Fruit fly (Drosophila melanogaster) whole organism, embryonic: ENCODE results near the gene CG4645.

Experiments used
- Antp ChIP-seq: fragments of 200-800 bp; sonication (Bioruptor generic); optimal IDR thresholded peaks from 3 replicates; lab custom pipeline; 2016; ENCODE audit warnings: missing biosample characterization, missing genetic modification characterization
- CG13287 ChIP-seq: fragments of 200-800 bp; sonication (Bioruptor generic); IDR thresholded peaks from 2 replicates; pipeline ENCODE4 v1.3.6; 2022; ENCODE audit warnings: missing biosample characterization, missing genetic modification characterization; ENCODE audit not compliant: partially characterized antibody
- CG17359 ChIP-seq: fragments of 200-800 bp; sonication (Bioruptor generic); optimal IDR thresholded peaks from 3 replicates; lab custom pipeline; 2018; ENCODE audit warnings: missing biosample characterization, mild to moderate bottlenecking, missing genetic modification characterization, moderate library complexity
- CG2129 ChIP-seq: fragments of 200-800 bp; sonication (Bioruptor generic); IDR thresholded peaks from 2 replicates; pipeline ENCODE4 v1.3.6; 2022; ENCODE audit warnings: missing biosample characterization, missing genetic modification characterization; ENCODE audit not compliant: partially characterized antibody
- CG2678 ChIP-seq: fragments of 200-800 bp; sonication (Bioruptor generic); optimal IDR thresholded peaks from 3 replicates; lab custom pipeline; 2019; ENCODE audit warnings: missing biosample characterization, mild to moderate bottlenecking, missing genetic modification characterization, moderate library complexity
- CG30431 ChIP-seq: fragments of 200-800 bp; sonication (Bioruptor generic); optimal IDR thresholded peaks from 2 replicates; lab custom pipeline; 2017; ENCODE audit warnings: missing biosample characterization, missing genetic modification characterization
- CG33213 ChIP-seq: fragments of 200-800 bp; sonication (Bioruptor generic); optimal IDR thresholded peaks from 3 replicates; lab custom pipeline; 2016; ENCODE audit warnings: missing biosample characterization, missing genetic modification characterization
- CG34224 ChIP-seq: fragments of 200-800 bp; sonication (Bioruptor generic); IDR thresholded peaks from 3 replicates; pipeline ENCODE4 v1.3.6; 2022; ENCODE audit warnings: missing biosample characterization, missing genetic modification characterization; ENCODE audit not compliant: partially characterized antibody
- CG34422 ChIP-seq: fragments of 200-800 bp; sonication (Bioruptor generic); IDR thresholded peaks from 3 replicates; pipeline ENCODE4 v1.3.6; 2022; ENCODE audit warnings: missing biosample characterization, missing genetic modification characterization
- CG3726 ChIP-seq: fragments of 200-800 bp; sonication (Bioruptor generic); IDR thresholded peaks from 3 replicates; pipeline ENCODE4, ENCODE4 v1.3.6; 2022; ENCODE audit warnings: missing biosample characterization, missing genetic modification characterization
- CG4617 ChIP-seq: fragments of 200-800 bp; sonication (Bioruptor generic); optimal IDR thresholded peaks from 3 replicates; lab custom pipeline; 2016; ENCODE audit warnings: missing biosample characterization, missing genetic modification characterization, borderline replicate concordance
- CG4707 ChIP-seq: fragments of 200-800 bp; sonication (Bioruptor generic); optimal IDR thresholded peaks from 2 replicates; lab custom pipeline; 2018; ENCODE audit warnings: missing biosample characterization, mild to moderate bottlenecking, missing genetic modification characterization, moderate library complexity
- CG4854 ChIP-seq: fragments of 200-800 bp; sonication (Bioruptor generic); optimal IDR thresholded peaks from 2 replicates; lab custom pipeline; 2016; ENCODE audit warnings: missing biosample characterization, missing genetic modification characterization, inconsistent platforms
- CG7786 ChIP-seq: fragments of 200-800 bp; sonication (Bioruptor generic); optimal IDR thresholded peaks from 2 replicates; lab custom pipeline; 2016; ENCODE audit warnings: missing biosample characterization, missing genetic modification characterization
- CG8944 ChIP-seq: fragments of 200-800 bp; sonication (Bioruptor generic); optimal IDR thresholded peaks from 3 replicates; lab custom pipeline; 2016; ENCODE audit warnings: missing biosample characterization, missing genetic modification characterization
- CG9215 ChIP-seq: fragments of 200-800 bp; sonication (Bioruptor generic); IDR thresholded peaks from 2 replicates; pipeline ENCODE4 v1.3.6; 2022; ENCODE audit warnings: missing biosample characterization, missing genetic modification characterization
- CG9437 ChIP-seq: fragments of 200-800 bp; sonication (Bioruptor generic); optimal IDR thresholded peaks from 2 replicates; lab custom pipeline; 2018; ENCODE audit warnings: missing biosample characterization, mild to moderate bottlenecking, missing genetic modification characterization
- Dref ChIP-seq: fragments of 200-800 bp; sonication (Bioruptor generic); IDR thresholded peaks from 2 replicates; pipeline ENCODE4 v1.3.6; 2022; ENCODE audit warnings: missing biosample characterization, missing genetic modification characterization
- Eip74EF ChIP-seq, 2 experiments: fragments of 200-800 bp in 1 of 2; fragments of >200 bp in 1 of 2; sonication (Bioruptor generic) in 1 of 2; optimal IDR thresholded peaks; 2 replicates each; lab custom pipeline; 2017 to 2019; ENCODE audit warnings: missing biosample characterization in 2 of 2, missing genetic modification characterization in 2 of 2, mild to moderate bottlenecking in 1 of 2, moderate library complexity in 1 of 2
- H15 ChIP-seq: fragments of 200-800 bp; sonication (Bioruptor generic); IDR thresholded peaks from 3 replicates; pipeline ENCODE4 v1.3.6; 2022; ENCODE audit warnings: missing biosample characterization, missing genetic modification characterization
- HHEX ChIP-seq: fragments of 200-800 bp; sonication (Bioruptor generic); optimal IDR thresholded peaks from 3 replicates; lab custom pipeline; 2017; ENCODE audit warnings: missing biosample characterization, mild to moderate bottlenecking, missing genetic modification characterization, missing genetic modification reagents
- Med ChIP-seq: fragments of 200-800 bp; sonication (Bioruptor generic); peaks from one replicate; lab custom pipeline; 2016; ENCODE audit warnings: missing biosample characterization, missing genetic modification characterization, mild to moderate bottlenecking, inconsistent platforms, moderate library complexity
- NK7.1 ChIP-seq: fragments of 200-800 bp; sonication (Bioruptor generic); optimal IDR thresholded peaks from 3 replicates; lab custom pipeline; 2016; ENCODE audit warnings: missing biosample characterization, missing genetic modification characterization
- PHDP ChIP-seq: fragments of 200-800 bp; sonication (Bioruptor generic); optimal IDR thresholded peaks from 3 replicates; lab custom pipeline; 2018; ENCODE audit warnings: missing biosample characterization, mild to moderate bottlenecking, missing genetic modification characterization, moderate library complexity
- Poxn ChIP-seq: fragments of 200-800 bp; sonication (Bioruptor generic); IDR thresholded peaks from 2 replicates; pipeline ENCODE4 v1.3.6; 2022; ENCODE audit warnings: missing biosample characterization, missing genetic modification characterization
- Stat92E ChIP-seq, 3 experiments: fragments of >200 bp in 2 of 3; fragments of 200-800 bp in 1 of 3; sonication (Bioruptor generic) in 1 of 3; optimal IDR thresholded peaks; 2 replicates each; lab custom pipeline; 2017 to 2019; ENCODE audit warnings: missing biosample characterization in 3 of 3, missing genetic modification characterization in 3 of 3, mild to moderate bottlenecking in 1 of 3, moderate library complexity in 1 of 3
- Tbp ChIP-seq: fragments of >200 bp; optimal IDR thresholded peaks from 2 replicates; lab custom pipeline; 2018; ENCODE audit warnings: missing biosample characterization, missing genetic modification characterization
- amos ChIP-seq: fragments of 200-800 bp; sonication (Bioruptor generic); IDR thresholded peaks from 2 replicates; pipeline ENCODE4 v1.3.6; 2022; ENCODE audit warnings: missing biosample characterization, missing genetic modification characterization; ENCODE audit not compliant: partially characterized antibody
- ase ChIP-seq: fragments of 200-800 bp; sonication (Bioruptor generic); IDR thresholded peaks from 3 replicates; pipeline ENCODE4 v1.3.6; 2022; ENCODE audit warnings: missing biosample characterization, missing genetic modification characterization
- bigmax ChIP-seq: fragments of 200-800 bp; sonication (Bioruptor generic); optimal IDR thresholded peaks from 2 replicates; lab custom pipeline; 2018; ENCODE audit warnings: missing biosample characterization, mild to moderate bottlenecking, missing genetic modification characterization
- cato ChIP-seq: fragments of 200-800 bp; sonication (Bioruptor generic); optimal IDR thresholded peaks from 2 replicates; lab custom pipeline; 2016; ENCODE audit warnings: missing biosample characterization, missing genetic modification characterization, borderline replicate concordance
- crol ChIP-seq: fragments of 200-800 bp; sonication (Bioruptor generic); IDR thresholded peaks from 2 replicates; pipeline ENCODE4 v1.3.6; 2022; ENCODE audit warnings: missing biosample characterization, missing genetic modification characterization
- crp ChIP-seq, 2 experiments: fragments of 200-800 bp; sonication (Bioruptor generic); optimal IDR thresholded peaks; 2 replicates in 1 of 2; 3 replicates in 1 of 2; lab custom pipeline; 2017; ENCODE audit warnings: missing biosample characterization in 2 of 2, missing genetic modification characterization in 2 of 2, mild to moderate bottlenecking in 1 of 2, moderate library complexity in 1 of 2
- danr ChIP-seq: fragments of 200-800 bp; sonication (Bioruptor generic); IDR thresholded peaks from 2 replicates; pipeline ENCODE4 v1.3.6; 2022; ENCODE audit warnings: missing biosample characterization, missing genetic modification characterization
- dimm ChIP-seq: fragments of 200-800 bp; sonication (Bioruptor generic); IDR thresholded peaks from 2 replicates; pipeline ENCODE4 v1.3.6; 2022; ENCODE audit warnings: missing biosample characterization, missing genetic modification characterization
- dysf ChIP-seq: fragments of 200-800 bp; sonication (Bioruptor generic); IDR thresholded peaks from 3 replicates; pipeline ENCODE4 v1.3.6; 2022; ENCODE audit warnings: missing biosample characterization, missing genetic modification characterization
- emc ChIP-seq: fragments of 200-800 bp; sonication (Bioruptor generic); optimal IDR thresholded peaks from 2 replicates; lab custom pipeline; 2016; ENCODE audit warnings: missing biosample characterization, missing genetic modification characterization
- fu2 ChIP-seq: fragments of 200-800 bp; sonication (Bioruptor generic); optimal IDR thresholded peaks from 2 replicates; lab custom pipeline; 2016; ENCODE audit warnings: missing biosample characterization, missing genetic modification characterization
- gt ChIP-seq: fragments of 200-800 bp; sonication (Bioruptor generic); IDR thresholded peaks from 2 replicates; pipeline ENCODE4 v1.3.6; 2022; ENCODE audit warnings: missing biosample characterization, missing genetic modification characterization
- h ChIP-seq: fragments of >200 bp; optimal IDR thresholded peaks from 2 replicates; lab custom pipeline; 2017
- jumu ChIP-seq: fragments of 200-800 bp; sonication (Bioruptor generic); optimal IDR thresholded peaks from 3 replicates; lab custom pipeline; 2016; ENCODE audit warnings: missing biosample characterization, missing genetic modification characterization
- peb ChIP-seq: fragments of 200-800 bp; sonication (Bioruptor generic); IDR thresholded peaks from 2 replicates; pipeline ENCODE4 v1.3.6; 2022; ENCODE audit warnings: missing biosample characterization, missing genetic modification characterization
- pfk ChIP-seq: fragments of 200-800 bp; sonication (Bioruptor generic); optimal IDR thresholded peaks from 2 replicates; lab custom pipeline; 2018; ENCODE audit warnings: missing biosample characterization, mild to moderate bottlenecking, missing genetic modification characterization, moderate library complexity
- sc ChIP-seq, 3 experiments: fragments of >200 bp in 2 of 3; fragments of 200-800 bp in 1 of 3; sonication (Bioruptor generic) in 1 of 3; optimal IDR thresholded peaks; 2 replicates in 2 of 3; 3 replicates in 1 of 3; lab custom pipeline; 2017; ENCODE audit warnings: mild to moderate bottlenecking in 1 of 3, missing biosample characterization in 1 of 3, missing genetic modification characterization in 1 of 3, missing genetic modification reagents in 1 of 3
- scrt ChIP-seq: fragments of 200-800 bp; sonication (Bioruptor generic); optimal IDR thresholded peaks from 2 replicates; lab custom pipeline; 2018; ENCODE audit warnings: missing biosample characterization, mild to moderate bottlenecking, missing genetic modification characterization, moderate library complexity
- sens ChIP-seq: fragments of 200-800 bp; sonication (Bioruptor generic); peaks from one replicate; lab custom pipeline; 2016; ENCODE audit warnings: missing biosample characterization, missing genetic modification characterization
- stwl ChIP-seq: fragments of 200-800 bp; sonication (Bioruptor generic); optimal IDR thresholded peaks from 3 replicates; lab custom pipeline; 2018; ENCODE audit warnings: missing biosample characterization, mild to moderate bottlenecking, missing genetic modification characterization, moderate library complexity
- tap ChIP-seq: fragments of 200-800 bp; optimal IDR thresholded peaks from 3 replicates; lab custom pipeline; 2019; ENCODE audit warnings: missing biosample characterization, mild to moderate bottlenecking, missing genetic modification characterization, moderate library complexity
- wdn ChIP-seq: fragments of 200-800 bp; sonication (Bioruptor generic); IDR thresholded peaks from 2 replicates; pipeline ENCODE4 v1.3.6; 2022; ENCODE audit warnings: missing biosample characterization, missing genetic modification characterization
- wor ChIP-seq: fragments of 200-800 bp; sonication (Bioruptor generic); IDR thresholded peaks from 2 replicates; pipeline ENCODE4 v1.3.6; 2022; ENCODE audit warnings: missing biosample characterization, missing genetic modification characterization
- zf30C ChIP-seq: fragments of 200-800 bp; sonication (Bioruptor generic); optimal IDR thresholded peaks from 3 replicates; lab custom pipeline; 2018; ENCODE audit warnings: missing biosample characterization, mild to moderate bottlenecking, missing genetic modification characterization

Gene CG4645

DNA sequence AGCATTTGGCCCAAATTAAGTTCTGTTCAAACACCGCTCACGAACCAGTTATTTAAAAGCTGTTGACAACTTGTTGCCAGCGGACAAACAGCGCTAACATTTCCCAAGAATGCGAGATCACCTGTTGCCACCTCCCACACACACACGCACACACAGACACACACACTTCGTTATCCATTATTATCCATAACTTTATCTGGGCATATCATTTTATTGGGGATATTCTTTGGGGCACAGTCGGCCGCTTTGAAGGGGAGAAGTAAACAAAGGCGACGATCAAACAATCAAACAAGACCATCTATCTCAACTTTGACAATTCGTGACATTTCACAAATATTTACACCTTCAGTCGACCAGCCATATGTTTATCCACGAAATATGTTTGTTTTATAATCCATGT, 20.7 kb upstream of the CG4645 start (continued):
- no peak for TF ChIP-seq Eip74EF (GFP tag; optimal IDR thresholded peaks at IDR 0.05; lab: Kevin White, UChicago)
- no peak for TF ChIP-seq stwl (tag; lab: Kevin White, UChicago)
- no peak for TF ChIP-seq dysf (GFP tag; lab: Robert Waterston, UW)
- no peak for TF ChIP-seq Stat92E (GFP tag; optimal IDR thresholded peaks at IDR 0.05; lab: Kevin White, UChicago)
- TF ChIP-seq gt = no peak
- peak; percentile 7 for TF ChIP-seq CG4854 (GFP tag; lab: Kevin White, UChicago)
- peak; percentile 80 for TF ChIP-seq Med (GFP tag; lab: Kevin White, UChicago)
- TF ChIP-seq CG2678 = peak; percentile 51
- TF ChIP-seq fu2 (GFP tag; lab: Kevin White, UChicago) = no peak
- no peak for TF ChIP-seq CG34224 (GFP tag; lab: Robert Waterston, UW)
- TF ChIP-seq bigmax (GFP tag; lab: Kevin White, UChicago) = no peak
- TF ChIP-seq Poxn (GFP tag; lab: Robert Waterston, UW) = no peak
- TF ChIP-seq jumu (GFP tag; lab: Kevin White, UChicago) = no peak
- TF ChIP-seq scrt (GFP tag; lab: Kevin White, UChicago) = peak; percentile 22
- TF ChIP-seq wor (GFP tag; lab: Robert Waterston, UW) = no peak
- TF ChIP-seq amos (GFP tag; lab: Robert Waterston, UW) = no peak
- TF ChIP-seq sens (GFP tag; lab: Kevin White, UChicago) = peak; percentile 88
- TF ChIP-seq CG33213 (GFP tag; lab: Kevin White, UChicago) = no peak
- no peak for TF ChIP-seq CG9215
- TF ChIP-seq dimm (GFP tag; lab: Robert Waterston, UW) = no peak
- TF ChIP-seq wdn (GFP tag; lab: Robert Waterston, UW) = no peak
- peak; percentile 28 for TF ChIP-seq CG17359 (tag; lab: Kevin White, UChicago)
- no peak for TF ChIP-seq tap (tag; lab: Kevin White, UChicago)
- no peak for TF ChIP-seq emc
- TF ChIP-seq NK7.1 = no peak
- TF ChIP-seq crol (GFP tag; lab: Robert Waterston, UW) = no peak
- TF ChIP-seq CG13287 = no peak
- no peak for TF ChIP-seq H15 (GFP tag; lab: Robert Waterston, UW)
- no peak for TF ChIP-seq Antp (GFP tag; lab: Kevin White, UChicago)
- peak; percentile 25 for TF ChIP-seq HHEX (GFP tag; lab: Kevin White, UChicago)
- no peak for TF ChIP-seq ase
- TF ChIP-seq CG34422 (GFP tag; lab: Robert Waterston, UW) = no peak
- TF ChIP-seq h (lab: Kevin White, UChicago) = no peak
- no peak for TF ChIP-seq sc (optimal IDR thresholded peaks at IDR 0.05; lab: Kevin White, UChicago)
- TF ChIP-seq sc (GFP tag; optimal IDR thresholded peaks at IDR 0.05; lab: Kevin White, UChicago) = no peak
- no peak for TF ChIP-seq CG9437 (GFP tag; lab: Kevin White, UChicago)
- TF ChIP-seq peb (GFP tag; lab: Robert Waterston, UW) = no peak
- TF ChIP-seq CG8944 (GFP tag; lab: Kevin White, UChicago) = no peak
- no peak for TF ChIP-seq Tbp (GFP tag; lab: Kevin White, UChicago)
- TF ChIP-seq CG4707 (GFP tag; lab: Kevin White, UChicago) = no peak
- TF ChIP-seq CG3726 (GFP tag; lab: Robert Waterston, UW) = no peak
- no peak for TF ChIP-seq CG30431 (GFP tag; lab: Kevin White, UChicago)
- TF ChIP-seq CG7786 (GFP tag; lab: Kevin White, UChicago) = peak; percentile 13
- TF ChIP-seq cato (GFP tag; lab: Kevin White, UChicago) = no peak
- TF ChIP-seq Dref (GFP tag; lab: Robert Waterston, UW) = no peak
- TF ChIP-seq pfk = no peak
- no peak for TF ChIP-seq PHDP
- no peak for TF ChIP-seq zf30C (GFP tag; lab: Kevin White, UChicago)
- TF ChIP-seq CG4617 = no peak
- no peak for TF ChIP-seq danr (GFP tag; lab: Robert Waterston, UW)
- no peak for TF ChIP-seq CG2129 (GFP tag; lab: Robert Waterston, UW)
- no peak for TF ChIP-seq crp (GFP tag; optimal IDR thresholded peaks at IDR 0.05; lab: Kevin White, UChicago)
